Worm (Caenorhabditis elegans) whole organism, young adult: ENCODE measurements around the gene T26A5.2.

Experiments
- B0261.1 ChIP-seq: sonication (generic microtip); optimal IDR thresholded peaks from 2 replicates; lab custom pipeline; 2016; ENCODE audit warnings: mild to moderate bottlenecking, missing genetic modification characterization, moderate library complexity, missing compliant biosample characterization
- C17E4.6 ChIP-seq: fragments of 200-800 bp; sonication (Bioruptor generic); IDR thresholded peaks from 2 replicates; pipeline ENCODE4 v1.3.6; 2022; ENCODE audit warnings: missing genetic modification reagents, missing genetic modification characterization, missing compliant biosample characterization
- F33H1.4 ChIP-seq: fragments of 200-800 bp; sonication (Bioruptor generic); IDR thresholded peaks from 2 replicates; pipeline ENCODE4 v1.3.6; 2022; ENCODE audit warnings: missing genetic modification reagents, missing genetic modification characterization, missing compliant biosample characterization
- F39B2.1 ChIP-seq: fragments of 200-800 bp; sonication (Bioruptor generic); IDR thresholded peaks from 2 replicates; pipeline ENCODE4 v1.3.6; 2022; ENCODE audit warnings: missing genetic modification reagents, missing genetic modification characterization, missing compliant biosample characterization
- F49E8.2 ChIP-seq: sonication (generic microtip); optimal IDR thresholded peaks from 3 replicates; lab custom pipeline; 2017; ENCODE audit warnings: missing genetic modification characterization, mild to moderate bottlenecking, missing compliant biosample characterization, antibody characterized with exemption, moderate library complexity; ENCODE audit not compliant: insufficient read depth
- F57C9.4 ChIP-seq: sonication (generic microtip); optimal IDR thresholded peaks from 2 replicates; lab custom pipeline; 2017; ENCODE audit warnings: mild to moderate bottlenecking, missing genetic modification characterization, missing compliant biosample characterization
- K11D2.4 ChIP-seq: fragments of 200-800 bp; sonication (Bioruptor generic); IDR thresholded peaks from 2 replicates; pipeline ENCODE4 v1.3.6; 2022; ENCODE audit warnings: missing genetic modification reagents, missing genetic modification characterization, missing compliant biosample characterization
- T07F8.4 ChIP-seq: sonication (generic microtip); optimal IDR thresholded peaks from 2 replicates; lab custom pipeline; 2016; ENCODE audit warnings: mild to moderate bottlenecking, missing genetic modification characterization, moderate library complexity, missing compliant biosample characterization
- Y53F4B.3 ChIP-seq: fragments of 200-800 bp; sonication (Bioruptor generic); IDR thresholded peaks from 2 replicates; pipeline ENCODE4 v1.3.6; 2022; ENCODE audit warnings: missing genetic modification reagents, missing genetic modification characterization, missing compliant biosample characterization
- athp-1 ChIP-seq: sonication (generic microtip); optimal IDR thresholded peaks from 2 replicates; lab custom pipeline; 2017; ENCODE audit warnings: mild to moderate bottlenecking, missing genetic modification characterization, missing compliant biosample characterization
- attf-3 ChIP-seq: fragments of 200-800 bp; sonication (Bioruptor generic); conservative IDR thresholded peaks from 2 replicates; pipeline ENCODE4 v1.3.6; 2022; ENCODE audit warnings: missing genetic modification reagents, missing genetic modification characterization, missing compliant biosample characterization
- attf-5 ChIP-seq: fragments of 200-800 bp; sonication (Bioruptor generic); optimal IDR thresholded peaks from 2 replicates; lab custom pipeline; 2018; ENCODE audit warnings: mild to moderate bottlenecking, missing genetic modification characterization, missing compliant biosample characterization
- attf-6 ChIP-seq: fragments of 200-800 bp; sonication (Bioruptor generic); IDR thresholded peaks from 2 replicates; pipeline ENCODE4 v1.3.6; 2022; ENCODE audit warnings: missing genetic modification reagents, missing genetic modification characterization, missing compliant biosample characterization
- bed-1 ChIP-seq: fragments of 200-800 bp; sonication (Bioruptor generic); IDR thresholded peaks from 2 replicates; pipeline ENCODE4 v1.3.6; 2022; ENCODE audit warnings: missing genetic modification reagents, missing genetic modification characterization, missing compliant biosample characterization
- ccch-3 ChIP-seq: fragments of 200-800 bp; sonication (Bioruptor generic); optimal IDR thresholded peaks from 2 replicates; lab custom pipeline; 2018; ENCODE audit warnings: mild to moderate bottlenecking, missing genetic modification characterization, missing compliant biosample characterization
- ceh-27 ChIP-seq: fragments of 200-800 bp; sonication (Bioruptor generic); optimal IDR thresholded peaks from 2 replicates; lab custom pipeline; 2018; ENCODE audit warnings: mild to moderate bottlenecking, missing genetic modification characterization, moderate library complexity, missing compliant biosample characterization
- ceh-79 ChIP-seq: sonication (generic microtip); optimal IDR thresholded peaks from 2 replicates; lab custom pipeline; 2017; ENCODE audit warnings: mild to moderate bottlenecking, missing genetic modification characterization, missing compliant biosample characterization
- ceh-91 ChIP-seq: fragments of 200-800 bp; sonication (Bioruptor generic); IDR thresholded peaks from 2 replicates; pipeline ENCODE4 v1.3.6; 2022; ENCODE audit warnings: missing genetic modification reagents, missing genetic modification characterization, missing compliant biosample characterization
- chd-7 ChIP-seq: sonication (generic microtip); optimal IDR thresholded peaks from 2 replicates; lab custom pipeline; 2016; ENCODE audit warnings: mild to moderate bottlenecking, missing genetic modification characterization, moderate library complexity, missing compliant biosample characterization
- dpl-1 ChIP-seq: fragments of 150-350 bp; optimal IDR thresholded peaks from 2 replicates; lab custom pipeline; 2014; ENCODE audit warnings: missing biosample characterization, missing genetic modification reagents, missing genetic modification characterization
- egrh-3 ChIP-seq: fragments of 200-800 bp; sonication (Bioruptor generic); IDR thresholded peaks from 2 replicates; pipeline ENCODE4 v1.3.6; 2022; ENCODE audit warnings: missing genetic modification reagents, missing genetic modification characterization, missing compliant biosample characterization
- ets-4 ChIP-seq: fragments of 200-800 bp; sonication (Bioruptor generic); optimal IDR thresholded peaks from 2 replicates; lab custom pipeline; 2018; ENCODE audit warnings: mild to moderate bottlenecking, missing genetic modification characterization, missing compliant biosample characterization
- hmg-1.2 ChIP-seq: fragments of 200-800 bp; sonication (Bioruptor generic); IDR thresholded peaks from 2 replicates; pipeline ENCODE4 v1.3.6; 2022; ENCODE audit warnings: missing genetic modification reagents, missing genetic modification characterization, missing compliant biosample characterization
- hsf-1 ChIP-seq: fragments of 200-800 bp; sonication (Bioruptor generic); IDR thresholded peaks from 2 replicates; pipeline ENCODE4 v1.3.6; 2022; ENCODE audit warnings: missing genetic modification reagents, missing genetic modification characterization, missing compliant biosample characterization
- let-607 ChIP-seq, 2 experiments: fragments of 200-800 bp in 1 of 2; sonication (Bioruptor generic) in 1 of 2; sonication (generic microtip) in 1 of 2; optimal IDR thresholded peaks; 2 replicates each; lab custom pipeline; 2016 to 2018; ENCODE audit warnings: mild to moderate bottlenecking in 2 of 2, missing compliant biosample characterization in 2 of 2, missing genetic modification characterization in 2 of 2, moderate library complexity in 2 of 2, missing genotype in 1 of 2
- lin-26 ChIP-seq: fragments of 200-800 bp; sonication (Bioruptor generic); IDR thresholded peaks from 2 replicates; pipeline ENCODE4 v1.3.6; 2022; ENCODE audit warnings: missing genetic modification reagents, missing genetic modification characterization, missing compliant biosample characterization
- lin-35 ChIP-seq, 3 experiments: fragments of 150-350 bp in 2 of 3; sonication (generic microtip) in 1 of 3; optimal IDR thresholded peaks; 2 replicates each; lab custom pipeline; 2014 to 2018; ENCODE audit warnings: missing biosample characterization in 3 of 3, missing genetic modification characterization in 3 of 3, missing genetic modification reagents in 3 of 3
- lin-54 ChIP-seq: fragments of 200-800 bp; sonication (Bioruptor generic); optimal IDR thresholded peaks from 2 replicates; lab custom pipeline; 2018; ENCODE audit warnings: mild to moderate bottlenecking, missing genetic modification characterization, missing compliant biosample characterization
- madf-6 ChIP-seq: fragments of 200-800 bp; sonication (Bioruptor generic); IDR thresholded peaks from 2 replicates; pipeline ENCODE4 v1.3.6; 2022; ENCODE audit warnings: missing genetic modification reagents, missing genetic modification characterization, missing compliant biosample characterization
- nhr-27 ChIP-seq: fragments of 200-800 bp; sonication (Bioruptor generic); optimal IDR thresholded peaks from 2 replicates; lab custom pipeline; 2018; ENCODE audit warnings: mild to moderate bottlenecking, missing genetic modification characterization, moderate library complexity, missing compliant biosample characterization
- nhr-90 ChIP-seq: sonication (generic microtip); optimal IDR thresholded peaks from 2 replicates; lab custom pipeline; 2016; ENCODE audit warnings: missing genotype, mild to moderate bottlenecking, missing genetic modification characterization, missing compliant biosample characterization
- pbrm-1 ChIP-seq: fragments of 200-800 bp; sonication (Bioruptor generic); IDR thresholded peaks from 2 replicates; pipeline ENCODE4 v1.3.6; 2022; ENCODE audit warnings: missing genetic modification reagents, missing genetic modification characterization, missing compliant biosample characterization
- pha-4 ChIP-seq: fragments of 150-350 bp; sonication (generic microtip); optimal IDR thresholded peaks from 2 replicates; lab custom pipeline; 2014; ENCODE audit warnings: missing biosample characterization, missing genetic modification reagents, missing genetic modification characterization
- rpc-1 ChIP-seq, 2 experiments: fragments of 150-350 bp in 1 of 2; sonication (generic microtip) in 1 of 2; optimal IDR thresholded peaks; 2 replicates each; lab custom pipeline; 2014 to 2018; ENCODE audit warnings: missing biosample characterization in 1 of 2, missing genetic modification characterization in 1 of 2, missing genetic modification reagents in 1 of 2, missing genotype in 1 of 2
- snpc-1.1 ChIP-seq: sonication (generic microtip); optimal IDR thresholded peaks from 2 replicates; lab custom pipeline; 2017; ENCODE audit warnings: missing genetic modification characterization, mild to moderate bottlenecking, missing compliant biosample characterization, antibody characterized with exemption, moderate library complexity, missing genotype, missing genetic modification reagents; ENCODE audit not compliant: insufficient read depth
- snpc-1.3 ChIP-seq: sonication (generic microtip); optimal IDR thresholded peaks from 2 replicates; lab custom pipeline; 2017; ENCODE audit warnings: missing genetic modification characterization, mild to moderate bottlenecking, missing compliant biosample characterization, antibody characterized with exemption, moderate library complexity, missing genotype, missing genetic modification reagents; ENCODE audit not compliant: insufficient read depth
- snpc-3.4 ChIP-seq: sonication (generic microtip); optimal IDR thresholded peaks from 2 replicates; lab custom pipeline; 2017; ENCODE audit warnings: missing genetic modification characterization, mild to moderate bottlenecking, missing compliant biosample characterization, antibody characterized with exemption, moderate library complexity, missing genotype, missing genetic modification reagents
- snpc-4 ChIP-seq, 5 experiments: fragments of 150-350 bp in 1 of 5; sonication (generic microtip) in 4 of 5; optimal IDR thresholded peaks; 2 replicates each; lab custom pipeline; 2014 to 2018; ENCODE audit warnings: missing genetic modification characterization in 5 of 5, missing biosample characterization in 3 of 5, antibody characterized with exemption in 2 of 5, mild to moderate bottlenecking in 2 of 5, missing compliant biosample characterization in 2 of 5, missing genotype in 2 of 5, moderate library complexity in 2 of 5, missing genetic modification reagents in 1 of 5
- tlf-1 ChIP-seq: fragments of 200-800 bp; sonication (Bioruptor generic); optimal IDR thresholded peaks from 2 replicates; lab custom pipeline; 2018; ENCODE audit warnings: mild to moderate bottlenecking, missing genetic modification characterization, missing compliant biosample characterization
- ztf-18 ChIP-seq: sonication (generic microtip); optimal IDR thresholded peaks from 2 replicates; lab custom pipeline; 2016; ENCODE audit warnings: missing genotype, mild to moderate bottlenecking, missing genetic modification characterization, missing compliant biosample characterization
- ztf-22 ChIP-seq: fragments of 200-800 bp; sonication (Bioruptor generic); optimal IDR thresholded peaks from 2 replicates; lab custom pipeline; 2018; ENCODE audit warnings: mild to moderate bottlenecking, missing genetic modification characterization, moderate library complexity, missing compliant biosample characterization
- ztf-25 ChIP-seq: fragments of 200-800 bp; sonication (Bioruptor generic); IDR thresholded peaks from 2 replicates; pipeline ENCODE4 v1.3.6; 2022; ENCODE audit warnings: missing genetic modification reagents, missing genetic modification characterization, missing compliant biosample characterization
- ztf-6 ChIP-seq: fragments of 200-800 bp; sonication (Bioruptor generic); IDR thresholded peaks from 2 replicates; pipeline ENCODE4 v1.3.6; 2022; ENCODE audit warnings: missing genetic modification reagents, missing genetic modification characterization, missing compliant biosample characterization

Gene T26A5.2

ce11 chrIII:6439854-6440253 lies 27.3 kb upstream of the T26A5.2 start (continued):
- no peak for TF ChIP-seq F49E8.2 (tag; lab: Kevin White, UChicago)
- 0 out of 2 replicates have a peak, but pooled peaks have one; percentile 25 for TF ChIP-seq madf-6 (GFP tag; lab: Robert Waterston, UW)
- TF ChIP-seq hmg-1.2 = no peak
- TF ChIP-seq C17E4.6 (GFP tag; lab: Robert Waterston, UW) = 0 out of 2 replicates have a peak, but pooled peaks have one; percentile 46
- TF ChIP-seq ztf-18 (tag; lab: Kevin White, UChicago) = no peak
- TF ChIP-seq dpl-1 = no peak
- 0 out of 2 replicates have a peak, but pooled peaks have one; percentile 52 for TF ChIP-seq hsf-1 (GFP tag; lab: Robert Waterston, UW)
- TF ChIP-seq ztf-25 = no peak

DNA sequence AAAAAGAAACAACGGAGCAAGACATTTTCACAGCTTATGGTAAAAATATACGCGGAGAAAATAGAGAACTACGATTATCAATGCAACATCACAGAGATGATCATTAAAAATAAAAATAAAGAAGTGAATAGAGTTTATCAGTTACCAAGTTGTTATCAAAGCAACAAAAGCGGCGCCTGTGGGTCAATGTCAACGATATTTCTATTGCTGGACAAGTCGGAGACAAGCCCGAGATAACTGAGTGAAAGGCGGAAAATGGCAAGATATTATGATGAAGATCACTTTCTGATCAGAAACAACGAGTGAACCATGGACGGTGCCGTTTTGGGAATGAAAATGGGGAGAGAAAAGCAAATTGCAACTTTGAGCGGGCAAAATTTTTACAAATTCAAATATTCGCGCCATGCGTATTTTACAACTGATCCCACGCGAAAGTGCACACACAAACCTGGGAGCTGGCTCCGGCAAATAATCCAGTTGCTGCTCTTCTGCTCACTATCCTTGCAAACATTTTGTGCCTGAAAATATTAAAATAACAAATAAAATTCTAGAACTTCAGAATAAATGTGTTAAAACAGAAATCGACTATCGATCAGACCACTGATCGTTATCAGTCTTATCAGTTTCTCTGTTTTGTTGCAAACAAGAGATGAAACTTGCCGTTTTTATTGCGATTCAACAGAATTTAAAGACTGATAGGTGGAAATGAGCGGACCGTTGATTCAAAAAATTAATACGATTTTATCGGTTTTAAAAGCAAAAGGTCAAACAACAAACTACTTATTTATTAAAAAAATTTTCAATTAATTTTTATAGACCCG lies 24.6 kb upstream of the T26A5.2 start, which contains the start of gene mel-32:
Gene mel-32 (minus strand): TSS at position 696 of the 821 bp plus-strand sequence.
- no peak for TF ChIP-seq ztf-22 (GFP tag; lab: Kevin White, UChicago)
- TF ChIP-seq attf-3 (GFP tag; lab: Robert Waterston, UW) = 0 out of 2 replicates have a peak, but pooled peaks have one; percentile 45
- TF ChIP-seq ccch-3 (GFP tag; lab: Kevin White, UChicago) = no peak
- TF ChIP-seq Y53F4B.3 (GFP tag; lab: Robert Waterston, UW) = no peak
- TF ChIP-seq F39B2.1 (GFP tag; lab: Robert Waterston, UW) = no peak
- TF ChIP-seq tlf-1 (GFP tag; lab: Kevin White, UChicago) = peak; percentile 80
- TF ChIP-seq pha-4 = no peak
- no peak for TF ChIP-seq B0261.1
- no peak for TF ChIP-seq attf-5 (GFP tag; lab: Kevin White, UChicago)
- TF ChIP-seq attf-6 = 0 out of 2 replicates have a peak, but pooled peaks have one; percentile 58
- TF ChIP-seq nhr-90 = no peak
- no peak for TF ChIP-seq snpc-1.1
- TF ChIP-seq let-607 (tag; optimal IDR thresholded peaks at IDR 0.05; lab: Kevin White, UChicago) = peak in 1 of 2 experiments; percentile 21
- no peak for TF ChIP-seq snpc-1.3 (tag; lab: Kevin White, UChicago)
- TF ChIP-seq lin-54 = peak; percentile 80
- TF ChIP-seq pbrm-1 (GFP tag; lab: Robert Waterston, UW) = peak; percentile 65
- TF ChIP-seq lin-26 (GFP tag; lab: Robert Waterston, UW) = peak; percentile 67; the same call in 1 of the 2 replicates
- TF ChIP-seq egrh-3 (GFP tag; lab: Robert Waterston, UW) = no peak
- no peak for TF ChIP-seq bed-1
- peak; percentile 21 to 55 (median 33) for TF ChIP-seq lin-35 (GFP tag; optimal IDR thresholded peaks at IDR 0.05; lab: Kevin White, UChicago)
- TF ChIP-seq snpc-3.4 (tag; lab: Kevin White, UChicago) = no peak
- TF ChIP-seq ets-4 = no peak
- no peak for TF ChIP-seq nhr-27 (tag; lab: Kevin White, UChicago)
- TF ChIP-seq athp-1 (tag; lab: Kevin White, UChicago) = no peak
- no peak for TF ChIP-seq K11D2.4
- TF ChIP-seq C17E4.6 (GFP tag; lab: Robert Waterston, UW) = peak; percentile 65; the same call in 1 of the 2 replicates
- no peak for TF ChIP-seq F57C9.4 (tag; lab: Kevin White, UChicago)
- no peak for TF ChIP-seq ceh-79 (tag; lab: Kevin White, UChicago)
- no peak for TF ChIP-seq snpc-4 (GFP tag; optimal IDR thresholded peaks at IDR 0.05; lab: Kevin White, UChicago)
- peak in 1 of 4 experiments; percentile 11 for TF ChIP-seq snpc-4 (tag; optimal IDR thresholded peaks at IDR 0.05; lab: Kevin White, UChicago)
- TF ChIP-seq chd-7 (tag; lab: Kevin White, UChicago) = no peak
- TF ChIP-seq ceh-27 (GFP tag; lab: Kevin White, UChicago) = no peak
- TF ChIP-seq ztf-6 (GFP tag; lab: Robert Waterston, UW) = no peak
- TF ChIP-seq rpc-1 (optimal IDR thresholded peaks at IDR 0.05; lab: Kevin White, UChicago) = no peak
- TF ChIP-seq rpc-1 (tag; optimal IDR thresholded peaks at IDR 0.05; lab: Kevin White, UChicago) = no peak
- peak; percentile 76 for TF ChIP-seq F33H1.4 (GFP tag; lab: Robert Waterston, UW)
- peak; percentile 92 for TF ChIP-seq ceh-91
- TF ChIP-seq T07F8.4 (tag; lab: Kevin White, UChicago) = no peak
